Fruit fly (Drosophila melanogaster): ENCODE results near the gene Dtwd2.

DNA sequence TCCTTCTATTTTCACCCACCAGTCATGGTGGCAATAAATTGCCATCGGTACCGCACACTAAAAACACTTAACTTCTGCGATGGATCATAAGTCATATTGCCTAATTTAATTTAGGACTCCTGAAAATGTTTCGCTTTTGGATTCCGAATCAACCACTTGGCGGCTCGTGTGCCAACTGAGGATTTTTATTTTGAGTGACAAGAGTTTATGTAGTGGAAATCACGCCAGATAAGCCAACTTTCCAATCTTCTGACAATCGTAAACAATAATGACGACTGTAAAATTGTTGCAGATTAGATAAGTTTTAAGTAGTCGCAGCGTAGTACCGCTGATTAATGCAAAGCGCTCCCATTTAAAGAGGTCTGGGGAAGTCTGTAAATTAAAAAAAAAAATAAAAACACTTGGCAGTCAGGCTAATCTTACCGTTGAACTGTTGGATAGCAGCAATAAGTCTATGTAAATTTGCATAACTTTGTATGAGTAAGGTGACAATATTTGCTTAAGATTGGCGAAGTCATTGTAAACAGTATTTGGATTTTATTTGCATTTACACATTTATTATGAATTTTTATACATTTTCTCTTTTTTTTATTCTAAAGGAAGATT, 32.6 kb upstream of the Dtwd2 start, which contains the start of gene CG14606:
- TF ChIP-seq CG4282 (GFP tag; optimal IDR thresholded peaks at IDR 0.05) (no peak), p53 (GFP tag; optimal IDR thresholded peaks at IDR 0.05) (no peak), CG33557 (GFP tag; optimal IDR thresholded peaks at IDR 0.05) (no peak), CG18011 (GFP tag; optimal IDR thresholded peaks at IDR 0.05) (no peak), Sox100B (GFP tag; optimal IDR thresholded peaks at IDR 0.05) (no peak), tll (GFP tag; optimal IDR thresholded peaks at IDR 0.05) (no peak), Doc3 (GFP tag; IDR thresholded peaks at IDR 0.05; ENCODE audit: partially characterized antibody) (no peak), grau (tag; optimal IDR thresholded peaks at IDR 0.05) (no peak)

All from whole organism, embryonic.